Fruit fly (Drosophila melanogaster): ENCODE measurements around the gene CG34140.

DNA sequence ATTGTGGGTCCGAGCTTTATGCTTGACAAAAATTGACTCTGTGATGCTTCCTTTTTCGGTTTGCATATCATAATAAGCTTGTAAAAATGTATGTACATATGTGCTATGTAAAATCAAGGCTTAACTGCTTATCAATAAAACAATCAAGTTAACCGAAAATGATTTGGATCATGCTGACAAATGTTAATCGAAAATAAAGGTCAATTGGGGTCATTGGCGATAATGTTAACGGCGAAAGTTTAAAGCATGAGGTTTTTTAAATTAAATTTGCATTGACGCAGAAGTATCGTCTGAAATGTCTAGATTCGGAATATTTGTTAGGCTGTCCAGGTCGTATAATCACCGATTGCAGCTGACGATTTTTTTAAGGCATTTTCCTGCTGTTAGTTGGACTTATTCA is 32.1 kb upstream of the CG34140 start, which contains the start of gene Kaz1-ORFB:
- TF ChIP-seq Myc (optimal IDR thresholded peaks at IDR 0.05) (no peak), psq (optimal IDR thresholded peaks at IDR 0.05) (no peak)

Data from Kc167 (cell line).